Worm (Caenorhabditis elegans): Measurements from ENCODE around the gene C50F4.6.

DNA sequence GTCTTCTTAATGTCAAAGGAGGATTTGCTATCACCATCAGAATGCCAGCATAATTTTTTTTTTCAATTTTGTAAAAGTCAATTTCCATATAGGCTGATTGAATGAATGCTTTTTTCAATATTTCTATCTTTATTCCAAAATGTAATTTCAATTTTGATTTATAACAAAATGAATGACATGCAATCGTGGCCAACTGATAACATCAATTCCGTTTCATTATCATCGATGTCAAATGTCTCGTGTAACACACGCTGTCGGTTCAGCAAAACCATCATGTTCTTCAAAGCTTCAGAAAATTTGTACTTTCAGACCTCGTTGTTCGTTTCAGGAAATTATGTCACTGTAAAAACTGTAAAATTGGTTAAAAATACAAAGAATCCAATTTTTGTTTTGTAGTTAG lies 39.0 kb upstream of the C50F4.6 start:
- TF ChIP-seq dmd-4 (tag; optimal IDR thresholded peaks at IDR 0.05; ENCODE audit: borderline replicate concordance) (no peak), hlh-30 (tag; optimal IDR thresholded peaks at IDR 0.05; ENCODE audit: insufficient read depth) (no peak)

Measured in whole organism, late embryonic.